Fruit fly (Drosophila melanogaster) whole organism, pupa: Measurements from ENCODE around the gene TwdlT.

ENCODE experiments used
- CG10348 ChIP-seq: fragments of 200-800 bp; sonication (Bioruptor generic); IDR thresholded peaks from 2 replicates; pipeline ENCODE4 v1.3.6; 2022; ENCODE audit warnings: missing biosample characterization, missing genetic modification characterization
- CG12605 ChIP-seq: fragments of 200-800 bp; sonication (Bioruptor generic); IDR thresholded peaks from 2 replicates; pipeline ENCODE4 v1.3.6; 2022; ENCODE audit warnings: missing biosample characterization, missing genetic modification characterization
- CG13204 ChIP-seq: fragments of 200-800 bp; sonication (Bioruptor generic); optimal IDR thresholded peaks from 2 replicates; lab custom pipeline; 2018; ENCODE audit warnings: missing biosample characterization, mild to moderate bottlenecking, missing genetic modification characterization, moderate library complexity
- CG14655 ChIP-seq: fragments of 200-800 bp; sonication (Bioruptor generic); optimal IDR thresholded peaks from 3 replicates; lab custom pipeline; 2017; ENCODE audit warnings: mild to moderate bottlenecking, missing biosample characterization, missing genetic modification reagents, missing genetic modification characterization
- CG15710 ChIP-seq: fragments of 200-800 bp; sonication (Bioruptor generic); optimal IDR thresholded peaks from 2 replicates; lab custom pipeline; 2018; ENCODE audit warnings: missing biosample characterization, mild to moderate bottlenecking, missing genetic modification characterization, moderate library complexity
- CG17806 ChIP-seq: fragments of 200-800 bp; sonication (Bioruptor generic); optimal IDR thresholded peaks from 2 replicates; lab custom pipeline; 2018; ENCODE audit warnings: missing biosample characterization, mild to moderate bottlenecking, missing genetic modification characterization, moderate library complexity
- CG32121 ChIP-seq: fragments of 200-800 bp; sonication (Bioruptor generic); IDR thresholded peaks from 2 replicates; pipeline ENCODE4 v1.3.6; 2022; ENCODE audit warnings: missing biosample characterization, missing genetic modification characterization
- CG34367 ChIP-seq: fragments of 200-800 bp; sonication (Bioruptor generic); optimal IDR thresholded peaks from 2 replicates; lab custom pipeline; 2018; ENCODE audit warnings: missing biosample characterization, mild to moderate bottlenecking, missing genetic modification characterization
- CG4496 ChIP-seq: fragments of 200-800 bp; sonication (Bioruptor generic); IDR thresholded peaks from 3 replicates; pipeline ENCODE4 v1.3.6; 2022; ENCODE audit warnings: missing biosample characterization, missing genetic modification characterization
- CG8159 ChIP-seq: fragments of 200-800 bp; sonication (Bioruptor generic); optimal IDR thresholded peaks from 3 replicates; lab custom pipeline; 2018; ENCODE audit warnings: missing biosample characterization, mild to moderate bottlenecking, missing genetic modification characterization, moderate library complexity
- CG8301 ChIP-seq: fragments of 200-800 bp; sonication (Bioruptor generic); optimal IDR thresholded peaks from 2 replicates; lab custom pipeline; 2018; ENCODE audit warnings: missing biosample characterization, mild to moderate bottlenecking, missing genetic modification characterization
- CG9948 ChIP-seq: fragments of 200-800 bp; sonication (Bioruptor generic); optimal IDR thresholded peaks from 2 replicates; lab custom pipeline; 2018; ENCODE audit warnings: missing biosample characterization, mild to moderate bottlenecking, missing genetic modification characterization, moderate library complexity
- D1 ChIP-seq: fragments of 200-800 bp; sonication (Bioruptor generic); optimal IDR thresholded peaks from 2 replicates; lab custom pipeline; 2018; ENCODE audit warnings: missing biosample characterization, mild to moderate bottlenecking, missing genetic modification characterization, moderate library complexity
- EcR ChIP-seq: fragments of 200-800 bp; sonication (Bioruptor generic); optimal IDR thresholded peaks from 3 replicates; lab custom pipeline; 2019; ENCODE audit warnings: missing biosample characterization, missing genetic modification characterization, mild to moderate bottlenecking, moderate library complexity, missing genetic modification reagents
- Ets98B ChIP-seq: fragments of 200-800 bp; sonication (Bioruptor generic); IDR thresholded peaks from 2 replicates; pipeline ENCODE4 v1.3.6; 2022; ENCODE audit warnings: missing biosample characterization, missing genetic modification characterization
- Pif1A ChIP-seq: fragments of 200-800 bp; sonication (Bioruptor generic); optimal IDR thresholded peaks from 3 replicates; lab custom pipeline; 2016; ENCODE audit warnings: missing biosample characterization, missing genetic modification characterization
- Pif1B ChIP-seq: fragments of 200-800 bp; sonication (Bioruptor generic); optimal IDR thresholded peaks from 3 replicates; lab custom pipeline; 2016; ENCODE audit warnings: missing biosample characterization, missing genetic modification characterization
- Snoo ChIP-seq: fragments of 200-800 bp; sonication (Bioruptor generic); optimal IDR thresholded peaks from 3 replicates; lab custom pipeline; 2017; ENCODE audit warnings: missing biosample characterization, mild to moderate bottlenecking, missing genetic modification characterization, inconsistent platforms
- fd96Ca ChIP-seq: fragments of 200-800 bp; sonication (Bioruptor generic); IDR thresholded peaks from 3 replicates; pipeline ENCODE4 v1.3.6; 2022; ENCODE audit warnings: missing biosample characterization, missing genetic modification characterization
- gl ChIP-seq: fragments of 200-800 bp; sonication (Bioruptor generic); optimal IDR thresholded peaks from 2 replicates; lab custom pipeline; 2018; ENCODE audit warnings: missing biosample characterization, mild to moderate bottlenecking, missing genetic modification characterization
- rn ChIP-seq: fragments of 200-800 bp; sonication (Bioruptor generic); IDR thresholded peaks from 2 replicates; pipeline ENCODE4 v1.3.6; 2022; ENCODE audit warnings: missing biosample characterization, missing genetic modification characterization

Gene TwdlT

DNA sequence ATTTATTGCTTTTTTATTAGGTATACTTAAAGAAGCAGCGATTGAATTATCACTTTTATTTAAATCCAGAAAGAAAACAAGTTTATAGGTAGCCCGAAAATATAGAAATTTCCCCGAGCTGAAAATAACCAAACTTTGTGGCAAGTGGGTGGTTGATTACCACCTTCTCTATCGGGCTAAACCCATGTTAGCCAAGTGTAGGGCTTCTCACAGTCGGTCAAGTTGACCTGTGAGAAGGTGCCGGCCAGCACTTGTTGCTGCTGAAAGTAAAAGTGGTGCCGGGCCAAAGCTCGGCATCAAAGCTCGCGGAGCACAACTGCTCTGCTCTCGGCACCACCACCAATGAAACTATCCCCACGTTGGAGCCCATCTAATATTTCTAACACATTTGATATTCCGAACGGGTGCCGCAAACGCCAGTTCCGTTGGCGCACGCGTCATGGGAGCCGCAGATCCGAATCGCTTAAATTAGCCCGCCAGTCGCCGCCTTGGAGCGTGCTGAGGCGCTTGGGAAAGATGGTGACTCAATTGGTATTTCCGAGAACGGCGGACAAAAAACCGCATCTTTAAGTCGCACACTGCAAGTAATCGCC is 22.0 kb downstream of the TwdlT start:
- TF ChIP-seq Pif1B (GFP tag; lab: Kevin White, UChicago) (no peak), gl (tag; lab: Kevin White, UChicago) (no peak), CG12605 (no peak), rn (no peak), CG17806 (no peak), fd96Ca (GFP tag; lab: Robert Waterston, UW) (no peak), CG13204 (GFP tag; lab: Kevin White, UChicago) (no peak), CG34367 (tag; lab: Kevin White, UChicago) (no peak), CG10348 (GFP tag; lab: Robert Waterston, UW) (no peak), Ets98B (peak; percentile 17; the same call in 1 of the 2 replicates), CG8301 (tag; lab: Kevin White, UChicago) (no peak), Snoo (tag; lab: Kevin White, UChicago) (no peak), EcR (no peak), CG9948 (no peak), Pif1A (no peak), CG15710 (no peak), CG8159 (no peak), CG14655 (GFP tag; lab: Kevin White, UChicago) (no peak), CG32121 (GFP tag; lab: Robert Waterston, UW) (peak; percentile 55; the same call in 1 of the 2 replicates), CG4496 (GFP tag; lab: Robert Waterston, UW) (peak; percentile 47; the same call in 1 of the 3 replicates), D1 (tag; lab: Kevin White, UChicago) (no peak)

- no peak for TF ChIP-seq CG13204 (GFP tag; lab: Kevin White, UChicago)
- TF ChIP-seq Snoo (tag; lab: Kevin White, UChicago): no peak
- 0 out of 3 replicates have a peak, but pooled peaks have one; percentile 34 for TF ChIP-seq CG4496 (GFP tag; lab: Robert Waterston, UW)
- TF ChIP-seq CG12605: 0 out of 2 replicates have a peak, but pooled peaks have one; percentile 34
- no peak for TF ChIP-seq CG8301 (tag; lab: Kevin White, UChicago)
- TF ChIP-seq EcR: no peak
- no peak for TF ChIP-seq CG14655 (GFP tag; lab: Kevin White, UChicago)
These were observed 26.7 kb downstream of the TwdlT start, which contains the start of gene CG14257 for dm6 chr3R:27075694-27076093. Gene CG14257 (plus strand): TSS chr3R:27075870.

- TF ChIP-seq CG17806: no peak
- TF ChIP-seq CG14655 (GFP tag; lab: Kevin White, UChicago): no peak
- no peak for TF ChIP-seq CG32121 (GFP tag; lab: Robert Waterston, UW)
- no peak for TF ChIP-seq EcR
- no peak for TF ChIP-seq Pif1B (GFP tag; lab: Kevin White, UChicago)
- no peak for TF ChIP-seq Ets98B
- TF ChIP-seq CG8159: no peak
- TF ChIP-seq CG8301 (tag; lab: Kevin White, UChicago): no peak
- no peak for TF ChIP-seq CG13204 (GFP tag; lab: Kevin White, UChicago)
These were observed 27.6 kb downstream of the TwdlT start for dm6 chr3R:27076618-27077017.

- TF ChIP-seq CG9948 (no peak), CG13204 (GFP tag; lab: Kevin White, UChicago) (no peak), CG17806 (no peak), rn (no peak), CG32121 (GFP tag; lab: Robert Waterston, UW) (no peak), EcR (no peak), CG4496 (GFP tag; lab: Robert Waterston, UW) (no peak), CG15710 (no peak), CG12605 (no peak), CG8301 (tag; lab: Kevin White, UChicago) (no peak), Pif1A (no peak), fd96Ca (GFP tag; lab: Robert Waterston, UW) (no peak), Pif1B (GFP tag; lab: Kevin White, UChicago) (no peak)
These were observed 33.7 kb downstream of the TwdlT start for dm6 chr3R:27082752-27083151.

DNA sequence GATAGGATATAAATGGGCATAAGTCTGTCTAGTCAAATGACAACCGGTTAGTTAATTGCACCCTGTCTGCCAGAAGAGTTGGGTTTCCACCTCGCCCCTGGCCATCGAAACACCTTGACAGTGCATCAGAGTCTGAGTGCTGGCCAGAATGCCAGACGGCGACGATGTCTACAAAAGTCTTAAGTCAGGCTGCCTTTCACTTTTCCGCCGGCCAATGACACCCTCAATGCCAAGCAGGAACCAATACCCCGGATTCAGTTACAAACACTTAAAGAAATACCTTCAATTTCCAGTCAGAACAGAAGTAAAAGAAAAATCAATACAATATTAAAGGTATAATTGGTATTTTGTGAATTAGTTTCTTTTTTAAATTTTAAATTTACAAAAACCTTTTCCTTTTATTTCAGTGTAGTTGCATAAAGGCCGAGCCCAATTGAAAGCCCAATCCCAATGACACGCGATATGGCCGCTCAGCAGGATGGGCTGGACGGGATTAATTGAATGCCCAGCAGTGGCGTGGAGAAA is 35.6 kb downstream of the TwdlT start:
- no peak for TF ChIP-seq fd96Ca (GFP tag; lab: Robert Waterston, UW)
- peak; percentile 6 for TF ChIP-seq CG8301 (tag; lab: Kevin White, UChicago)
- TF ChIP-seq CG9948: peak; percentile 18
- TF ChIP-seq Pif1A: peak; percentile 62
- peak; percentile 62 for TF ChIP-seq CG12605
- peak; percentile 25; the same call in 1 of the 2 replicates for TF ChIP-seq CG32121 (GFP tag; lab: Robert Waterston, UW)
- no peak for TF ChIP-seq CG10348 (GFP tag; lab: Robert Waterston, UW)
- no peak for TF ChIP-seq D1 (tag; lab: Kevin White, UChicago)
- TF ChIP-seq CG13204 (GFP tag; lab: Kevin White, UChicago): no peak
- TF ChIP-seq CG4496 (GFP tag; lab: Robert Waterston, UW): peak; percentile 70; the same call in 2 of the 3 replicates
- peak; percentile 54 for TF ChIP-seq CG17806
- no peak for TF ChIP-seq CG34367 (tag; lab: Kevin White, UChicago)
- peak; percentile 91 for TF ChIP-seq EcR
- TF ChIP-seq gl (tag; lab: Kevin White, UChicago): peak; percentile 11
- peak; percentile 42 for TF ChIP-seq CG14655 (GFP tag; lab: Kevin White, UChicago)
- no peak for TF ChIP-seq rn
- TF ChIP-seq Pif1B (GFP tag; lab: Kevin White, UChicago): no peak
- 0 out of 2 replicates have a peak, but pooled peaks have one; percentile 10 for TF ChIP-seq Ets98B
- no peak for TF ChIP-seq CG15710
- peak; percentile 74 for TF ChIP-seq CG8159
- TF ChIP-seq Snoo (tag; lab: Kevin White, UChicago): no peak

dm6 chr3R:27087549-27087948 is 38.5 kb downstream of the TwdlT start, which contains the start of gene Cpr97Ea:
Gene Cpr97Ea (minus strand): TSS chr3R:27087778.
- TF ChIP-seq EcR: peak; percentile 70
- no peak for TF ChIP-seq D1 (tag; lab: Kevin White, UChicago)
- TF ChIP-seq CG13204 (GFP tag; lab: Kevin White, UChicago): peak; percentile 53
- TF ChIP-seq CG15710: no peak
- TF ChIP-seq CG10348 (GFP tag; lab: Robert Waterston, UW): no peak
- TF ChIP-seq CG12605: no peak
- no peak for TF ChIP-seq CG34367 (tag; lab: Kevin White, UChicago)
- TF ChIP-seq rn: no peak
